Worm (Caenorhabditis elegans): ENCODE results near the gene gmeb-3.

DNA sequence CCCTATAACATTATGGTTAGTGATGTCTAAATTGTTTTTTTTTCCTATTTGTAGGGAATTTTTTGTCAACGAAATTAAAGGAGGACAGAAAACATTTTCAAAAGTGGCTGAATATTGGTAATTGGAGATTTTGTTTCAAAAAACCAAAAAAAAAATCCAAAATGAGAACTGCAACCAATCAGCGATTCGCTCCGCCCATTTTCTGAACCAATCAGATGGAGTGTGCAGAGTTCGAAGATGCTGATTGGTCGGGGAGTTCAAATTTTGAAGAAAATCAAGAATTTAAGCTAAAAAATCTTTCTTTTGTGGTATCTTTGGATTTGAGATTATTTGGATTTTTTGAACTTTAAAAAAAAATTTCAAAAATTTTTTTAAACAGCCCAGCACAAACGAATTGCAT is 30.1 kb downstream of the gmeb-3 start:
- no peak for TF ChIP-seq nhr-237 (tag; optimal IDR thresholded peaks at IDR 0.05)
- TF ChIP-seq mls-2 (tag; optimal IDR thresholded peaks at IDR 0.05) = no peak
- no peak for TF ChIP-seq lin-13 (tag; optimal IDR thresholded peaks at IDR 0.05)
- TF ChIP-seq mab-5 (tag; optimal IDR thresholded peaks at IDR 0.05) = no peak
- TF ChIP-seq tbx-8 (GFP tag; optimal IDR thresholded peaks at IDR 0.05) = no peak
- TF ChIP-seq nhr-12 (tag; optimal IDR thresholded peaks at IDR 0.05) = no peak

All from whole organism, mixed stage, embryonic.